Fruit fly (Drosophila melanogaster): ENCODE measurements around the gene Reepl1.

Reepl1 gene

DNA sequence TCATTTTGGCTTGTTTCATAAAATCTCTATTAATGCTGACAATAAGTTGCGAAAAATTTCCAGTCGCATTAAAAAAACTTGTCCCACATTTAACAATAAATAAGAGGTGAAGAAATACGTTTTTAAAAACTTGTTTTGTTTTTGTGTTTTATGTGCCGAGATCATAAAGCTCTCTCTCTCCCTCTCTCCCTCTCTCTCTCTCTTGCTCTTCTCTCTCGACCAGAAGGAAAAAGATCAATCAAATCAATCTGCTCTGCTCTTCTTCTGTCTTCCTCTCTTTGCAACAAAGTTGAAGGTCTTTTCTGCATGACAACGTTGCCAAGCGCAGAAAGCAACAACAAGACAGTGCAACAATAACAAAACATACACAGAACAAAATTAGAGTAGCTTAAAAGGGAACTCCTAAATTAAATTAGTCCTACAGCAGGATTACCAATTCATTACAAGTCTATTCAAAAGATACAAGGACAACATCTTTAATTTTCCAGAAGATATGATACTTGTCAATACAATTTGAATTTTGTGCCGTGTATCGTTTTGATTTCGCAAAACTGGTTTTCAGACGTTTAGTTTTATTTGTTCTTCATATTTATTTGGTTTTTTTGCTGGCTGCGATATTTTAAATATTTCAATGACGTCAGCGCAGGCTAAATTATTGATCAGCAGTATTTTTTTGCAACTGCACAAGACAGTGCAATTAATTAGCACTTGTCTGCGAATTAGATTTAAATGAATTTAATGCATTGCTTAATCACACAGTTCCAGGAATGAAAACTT lies 50.3 kb downstream of the Reepl1 start (continued):
- TF ChIP-seq ss (GFP tag; optimal IDR thresholded peaks at IDR 0.05): peak; percentile 97 to 98
- peak; percentile 80 for TF ChIP-seq CG16779 (tag; optimal IDR thresholded peaks at IDR 0.05)
- peak; percentile 94 for TF ChIP-seq CG32006 (GFP tag; optimal IDR thresholded peaks at IDR 0.05)
- TF ChIP-seq Blimp-1 (GFP tag; optimal IDR thresholded peaks at IDR 0.05): peak; percentile 92
- peak; percentile 96 for TF ChIP-seq acj6 (GFP tag; optimal IDR thresholded peaks at IDR 0.05)
- peak; percentile 99 for TF ChIP-seq Eip78C (GFP tag)
- TF ChIP-seq topi (GFP tag; optimal IDR thresholded peaks at IDR 0.05): peak; percentile 99
- peak; percentile 96 for TF ChIP-seq Sox14 (GFP tag; optimal IDR thresholded peaks at IDR 0.05)
- peak; percentile 96 for TF ChIP-seq CG15336 (GFP tag; IDR thresholded peaks at IDR 0.05)
- TF ChIP-seq dac (GFP tag; optimal IDR thresholded peaks at IDR 0.05): peak; percentile 72
- TF ChIP-seq fkh (GFP tag; optimal IDR thresholded peaks at IDR 0.05): no peak
- TF ChIP-seq svp (GFP tag): peak; percentile 99
- peak; percentile 92 for TF ChIP-seq Eip75B (GFP tag; optimal IDR thresholded peaks at IDR 0.05)
- TF ChIP-seq net (GFP tag; optimal IDR thresholded peaks at IDR 0.05): peak; percentile 96
- TF ChIP-seq achi (GFP tag; optimal IDR thresholded peaks at IDR 0.05): peak; percentile 95
- peak; percentile 96 for TF ChIP-seq CG11762 (GFP tag; optimal IDR thresholded peaks at IDR 0.05; ENCODE audit: insufficient read depth)

Measured in whole organism, prepupa.